Worm (Caenorhabditis elegans) whole organism, L4 larva: ENCODE results near the gene F22H10.1.

Experiments
- ZK546.5 ChIP-seq, 2 experiments: sonication (generic microtip); optimal IDR thresholded peaks; 2 replicates each; lab custom pipeline; 2017; ENCODE audit warnings: missing biosample characterization in 2 of 2, missing genetic modification characterization in 2 of 2
- fkh-10 ChIP-seq: fragments of 150-350 bp; optimal IDR thresholded peaks from 2 replicates; lab custom pipeline; 2014; ENCODE audit warnings: missing biosample characterization, missing genetic modification reagents, missing genetic modification characterization
- mdl-1 ChIP-seq, 2 experiments: fragments of 150-350 bp in 1 of 2; sonication (generic microtip) in 1 of 2; optimal IDR thresholded peaks; 2 replicates each; lab custom pipeline; 2014 to 2017; ENCODE audit warnings: missing biosample characterization in 2 of 2, missing genetic modification characterization in 2 of 2
- mxl-2 ChIP-seq: fragments of 200-800 bp; sonication (Bioruptor generic); conservative IDR thresholded peaks from 2 replicates; pipeline ENCODE4 v1.3.6; 2022; ENCODE audit warnings: missing genetic modification reagents, missing genetic modification characterization, missing compliant biosample characterization
- mxl-3 ChIP-seq: fragments of 200-800 bp; sonication (Bioruptor generic); optimal IDR thresholded peaks from 2 replicates; lab custom pipeline; 2018; ENCODE audit warnings: mild to moderate bottlenecking, missing genetic modification characterization, missing compliant biosample characterization
- nhr-28 ChIP-seq: fragments of 150-350 bp; optimal IDR thresholded peaks from 2 replicates; lab custom pipeline; 2014; ENCODE audit warnings: missing biosample characterization, missing genetic modification characterization
- tra-1 ChIP-seq: fragments of 200-800 bp; sonication (Bioruptor generic); IDR thresholded peaks from 2 replicates; pipeline ENCODE4 v1.3.6; 2022; ENCODE audit warnings: missing genetic modification reagents, missing genetic modification characterization, missing compliant biosample characterization
- unc-39 ChIP-seq: sonication (generic microtip); optimal IDR thresholded peaks from 2 replicates; lab custom pipeline; 2017; ENCODE audit warnings: missing biosample characterization, missing genetic modification characterization

DNA sequence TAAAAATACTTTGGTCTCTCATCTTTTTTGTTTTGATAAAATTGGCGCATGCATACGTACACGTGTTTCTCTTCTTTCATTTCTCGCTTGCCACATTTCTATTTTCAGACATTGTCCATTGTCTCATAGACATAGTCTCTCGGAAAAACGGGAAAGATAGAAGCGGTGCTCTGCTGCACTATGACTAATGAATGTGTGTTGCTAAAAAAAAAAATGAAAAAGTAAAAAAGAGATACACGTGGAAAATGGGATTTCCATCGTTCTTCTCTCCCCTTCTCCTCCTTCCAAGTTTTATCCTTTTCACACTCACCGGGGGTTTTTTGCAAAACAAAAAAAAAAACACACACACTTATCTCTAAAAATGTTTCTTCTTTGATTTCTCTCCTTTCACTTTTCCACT is 32.7 kb downstream of the F22H10.1 start:
- TF ChIP-seq unc-39 (no peak), mxl-2 (GFP tag; lab: Robert Waterston, UW) (no peak), mxl-3 (GFP tag; lab: Kevin White, UChicago) (no peak), tra-1 (no peak), fkh-10 (GFP tag; lab: Kevin White, UChicago) (no peak), nhr-28 (tag; lab: Kevin White, UChicago) (no peak), ZK546.5 (tag; optimal IDR thresholded peaks at IDR 0.05; lab: Kevin White, UChicago) (no peak), mdl-1 (tag; optimal IDR thresholded peaks at IDR 0.05; lab: Kevin White, UChicago) (peak in 1 of 2 experiments; percentile 32)
